Worm (Caenorhabditis elegans): Measurements from ENCODE around the gene mrps-12.

ce11 chrV:20875324-20875723 is 37.4 kb downstream of the mrps-12 start:
- TF ChIP-seq sem-2 (GFP tag; optimal IDR thresholded peaks at IDR 0.05) = no peak
- TF ChIP-seq M03D4.4 (tag; optimal IDR thresholded peaks at IDR 0.05) = no peak
- no peak for TF ChIP-seq pha-4 (tag; optimal IDR thresholded peaks at IDR 0.05)
- TF ChIP-seq drap-1 (GFP tag; optimal IDR thresholded peaks at IDR 0.05) = no peak
- no peak for TF ChIP-seq nhr-237 (tag; optimal IDR thresholded peaks at IDR 0.05)
- TF ChIP-seq ces-1 (GFP tag; optimal IDR thresholded peaks at IDR 0.05) = no peak
- no peak for TF ChIP-seq nhr-28 (tag; optimal IDR thresholded peaks at IDR 0.05)
- no peak for TF ChIP-seq ceh-39 (tag; optimal IDR thresholded peaks at IDR 0.05)
- TF ChIP-seq unc-39 (tag; optimal IDR thresholded peaks at IDR 0.05) = no peak
- TF ChIP-seq elt-3 (tag; optimal IDR thresholded peaks at IDR 0.05) = no peak
- no peak for TF ChIP-seq nhr-12 (tag; optimal IDR thresholded peaks at IDR 0.05)
- TF ChIP-seq blmp-1 (tag; optimal IDR thresholded peaks at IDR 0.05) = no peak
- TF ChIP-seq ceh-43 (GFP tag; optimal IDR thresholded peaks at IDR 0.05) = no peak
